Fruit fly (Drosophila melanogaster) whole organism, embryonic: Measurements from ENCODE around the gene eca.

Experiments
- CG10267 ChIP-seq: fragments of 200-800 bp; sonication (Bioruptor generic); optimal IDR thresholded peaks from 2 replicates; lab custom pipeline; 2018; ENCODE audit warnings: missing biosample characterization, mild to moderate bottlenecking, missing genetic modification characterization, moderate library complexity
- CG10321 ChIP-seq: fragments of 200-800 bp; sonication (Bioruptor generic); IDR thresholded peaks from 2 replicates; pipeline ENCODE4 v1.3.6; 2022; ENCODE audit warnings: missing biosample characterization, missing genetic modification characterization
- CG10654 ChIP-seq: fragments of 200-800 bp; sonication (Bioruptor generic); optimal IDR thresholded peaks from 2 replicates; lab custom pipeline; 2016; ENCODE audit warnings: missing biosample characterization, missing genetic modification characterization
- CG12071 ChIP-seq: fragments of 200-800 bp; sonication (Bioruptor generic); optimal IDR thresholded peaks from 3 replicates; lab custom pipeline; 2018; ENCODE audit warnings: missing biosample characterization, mild to moderate bottlenecking, missing genetic modification characterization
- CG12155 ChIP-seq: fragments of 200-800 bp; sonication (Bioruptor generic); optimal IDR thresholded peaks from 3 replicates; lab custom pipeline; 2016; ENCODE audit warnings: missing biosample characterization, missing genetic modification characterization
- CG15696 ChIP-seq: fragments of 200-800 bp; sonication (Bioruptor generic); optimal IDR thresholded peaks from 2 replicates; lab custom pipeline; 2019; ENCODE audit warnings: missing biosample characterization, mild to moderate bottlenecking, missing genetic modification characterization, moderate library complexity
- CG1603 ChIP-seq: fragments of 200-800 bp; sonication (Bioruptor generic); optimal IDR thresholded peaks from 2 replicates; lab custom pipeline; 2019; ENCODE audit warnings: missing biosample characterization, mild to moderate bottlenecking, missing genetic modification characterization, moderate library complexity
- CG17186 ChIP-seq: fragments of 200-800 bp; sonication (Bioruptor generic); optimal IDR thresholded peaks from 3 replicates; lab custom pipeline; 2017; ENCODE audit warnings: missing biosample characterization, missing genetic modification reagents, missing genetic modification characterization
- CG17802 ChIP-seq: fragments of 200-800 bp; sonication (Bioruptor generic); optimal IDR thresholded peaks from 2 replicates; lab custom pipeline; 2018; ENCODE audit warnings: missing biosample characterization, mild to moderate bottlenecking, missing genetic modification characterization, moderate library complexity
- CG18262 ChIP-seq: fragments of 200-800 bp; optimal IDR thresholded peaks from 3 replicates; lab custom pipeline; 2019; ENCODE audit warnings: missing biosample characterization, mild to moderate bottlenecking, missing genetic modification characterization, moderate library complexity
- CG2202 ChIP-seq: fragments of 200-800 bp; sonication (Bioruptor generic); optimal IDR thresholded peaks from 2 replicates; lab custom pipeline; 2018; ENCODE audit warnings: missing biosample characterization, mild to moderate bottlenecking, missing genetic modification characterization
- CG30431 ChIP-seq: fragments of 200-800 bp; sonication (Bioruptor generic); optimal IDR thresholded peaks from 2 replicates; lab custom pipeline; 2017; ENCODE audit warnings: missing biosample characterization, missing genetic modification characterization
- CG3163 ChIP-seq: fragments of 200-800 bp; sonication (Bioruptor generic); optimal IDR thresholded peaks from 3 replicates; lab custom pipeline; 2016; ENCODE audit warnings: missing biosample characterization, missing genetic modification characterization
- CG34376 ChIP-seq: fragments of 200-800 bp; sonication (Bioruptor generic); optimal IDR thresholded peaks from 2 replicates; lab custom pipeline; 2018; ENCODE audit warnings: missing biosample characterization, mild to moderate bottlenecking, missing genetic modification characterization
- CG42726 ChIP-seq: fragments of 200-800 bp; sonication (Bioruptor generic); IDR thresholded peaks from 2 replicates; pipeline ENCODE4 v1.3.6; 2022; ENCODE audit warnings: missing biosample characterization, missing genetic modification characterization; ENCODE audit not compliant: partially characterized antibody
- CG4404 ChIP-seq: fragments of 200-800 bp; sonication (Bioruptor generic); IDR thresholded peaks from 2 replicates; pipeline ENCODE4 v1.3.6; 2022; ENCODE audit warnings: missing biosample characterization, missing genetic modification characterization
- CG4617 ChIP-seq: fragments of 200-800 bp; sonication (Bioruptor generic); optimal IDR thresholded peaks from 3 replicates; lab custom pipeline; 2016; ENCODE audit warnings: missing biosample characterization, missing genetic modification characterization, borderline replicate concordance
- CG4820 ChIP-seq: fragments of 200-800 bp; sonication (Bioruptor generic); optimal IDR thresholded peaks from 3 replicates; lab custom pipeline; 2016; ENCODE audit warnings: missing biosample characterization, missing genetic modification characterization
- CG7839 ChIP-seq: fragments of 200-800 bp; sonication (Bioruptor generic); optimal IDR thresholded peaks from 3 replicates; lab custom pipeline; 2018; ENCODE audit warnings: missing biosample characterization, mild to moderate bottlenecking, missing genetic modification characterization, moderate library complexity
- CG8290 ChIP-seq, 3 experiments: fragments of 200-800 bp; sonication (Bioruptor generic); optimal IDR thresholded peaks; 2 replicates each; lab custom pipeline; 2016 to 2019; ENCODE audit warnings: missing biosample characterization in 3 of 3, missing genetic modification characterization in 3 of 3, mild to moderate bottlenecking in 2 of 3, moderate library complexity in 1 of 3
- CG9876 ChIP-seq: fragments of 200-800 bp; sonication (Bioruptor generic); optimal IDR thresholded peaks from 2 replicates; lab custom pipeline; 2016; ENCODE audit warnings: missing biosample characterization, missing genetic modification characterization
- CTCF ChIP-seq: fragments of 200-800 bp; sonication (Bioruptor generic); optimal IDR thresholded peaks from 2 replicates; lab custom pipeline; 2017; ENCODE audit warnings: missing biosample characterization, mild to moderate bottlenecking, missing genetic modification characterization, moderate library complexity
- Chrac-16 ChIP-seq: fragments of 200-800 bp; sonication (Bioruptor generic); optimal IDR thresholded peaks from 3 replicates; lab custom pipeline; 2016; ENCODE audit warnings: missing biosample characterization, missing genetic modification characterization
- Fer3 ChIP-seq: fragments of 200-800 bp; sonication (Bioruptor generic); optimal IDR thresholded peaks from 2 replicates; lab custom pipeline; 2018; ENCODE audit warnings: missing biosample characterization, mild to moderate bottlenecking, missing genetic modification characterization, moderate library complexity
- HmgD ChIP-seq: fragments of 200-800 bp; sonication (Bioruptor generic); optimal IDR thresholded peaks from 3 replicates; lab custom pipeline; 2016; ENCODE audit warnings: missing biosample characterization, missing genetic modification characterization
- Hmr ChIP-seq: fragments of 200-800 bp; sonication (Bioruptor generic); optimal IDR thresholded peaks from 3 replicates; lab custom pipeline; 2017; ENCODE audit warnings: mild to moderate bottlenecking, missing biosample characterization, missing genetic modification reagents, missing genetic modification characterization
- Hr78 ChIP-seq, 2 experiments: fragments of 200-800 bp in 1 of 2; fragments of >200 bp in 1 of 2; sonication (Bioruptor generic) in 1 of 2; optimal IDR thresholded peaks; 2 replicates each; lab custom pipeline; 2017 to 2019; ENCODE audit warnings: missing biosample characterization in 2 of 2, missing genetic modification characterization in 2 of 2, mild to moderate bottlenecking in 1 of 2, moderate library complexity in 1 of 2
- Rfx ChIP-seq: fragments of 200-800 bp; sonication (Bioruptor generic); IDR thresholded peaks from 2 replicates; pipeline ENCODE4 v1.3.6; 2022; ENCODE audit warnings: missing biosample characterization, missing genetic modification characterization
- Scr ChIP-seq: fragments of 200-800 bp; sonication (Bioruptor generic); IDR thresholded peaks from 2 replicates; pipeline ENCODE4 v1.3.6; 2022; ENCODE audit warnings: missing biosample characterization, missing genetic modification characterization; ENCODE audit not compliant: partially characterized antibody
- Sin3A ChIP-seq: fragments of >200 bp; optimal IDR thresholded peaks from 2 replicates; lab custom pipeline; 2018
- Vsx1 ChIP-seq: fragments of 200-800 bp; sonication (Bioruptor generic); optimal IDR thresholded peaks from 2 replicates; lab custom pipeline; 2017; ENCODE audit warnings: missing biosample characterization, mild to moderate bottlenecking, missing genetic modification characterization, missing genetic modification reagents
- Xbp1 ChIP-seq: fragments of 200-800 bp; sonication (Bioruptor generic); optimal IDR thresholded peaks from 3 replicates; lab custom pipeline; 2016; ENCODE audit warnings: missing biosample characterization, mild to moderate bottlenecking, missing genetic modification characterization
- aop ChIP-seq: fragments of 200-800 bp; sonication (Bioruptor generic); IDR thresholded peaks from 2 replicates; pipeline ENCODE4 v1.3.6; 2022; ENCODE audit warnings: missing biosample characterization, missing genetic modification characterization
- ap ChIP-seq: fragments of 200-800 bp; sonication (Bioruptor generic); IDR thresholded peaks from 2 replicates; pipeline ENCODE4 v1.3.6; 2022; ENCODE audit warnings: missing biosample characterization, missing genetic modification characterization
- chif ChIP-seq, 2 experiments: fragments of 200-800 bp; sonication (Bioruptor generic); optimal IDR thresholded peaks; 3 replicates each; lab custom pipeline; 2016; ENCODE audit warnings: missing biosample characterization in 2 of 2, missing genetic modification characterization in 2 of 2
- dm ChIP-seq: fragments of 200-800 bp; sonication (Bioruptor generic); optimal IDR thresholded peaks from 3 replicates; lab custom pipeline; 2016; ENCODE audit warnings: missing biosample characterization, missing genetic modification characterization
- eyg ChIP-seq: fragments of 200-800 bp; sonication (Bioruptor generic); optimal IDR thresholded peaks from 3 replicates; lab custom pipeline; 2016; ENCODE audit warnings: missing biosample characterization, missing genetic modification characterization
- fd3F ChIP-seq: fragments of 200-800 bp; sonication (Bioruptor generic); optimal IDR thresholded peaks from 2 replicates; lab custom pipeline; 2018; ENCODE audit warnings: missing biosample characterization, mild to moderate bottlenecking, missing genetic modification characterization, moderate library complexity
- ftz-f1 ChIP-seq: fragments of 200-800 bp; sonication (Bioruptor generic); optimal IDR thresholded peaks from 2 replicates; lab custom pipeline; 2016; ENCODE audit warnings: missing biosample characterization, missing genetic modification characterization
- grn ChIP-seq: fragments of 200-800 bp; sonication (Bioruptor generic); optimal IDR thresholded peaks from 3 replicates; lab custom pipeline; 2017; ENCODE audit warnings: missing biosample characterization, missing genetic modification characterization
- gt ChIP-seq: fragments of 200-800 bp; sonication (Bioruptor generic); IDR thresholded peaks from 2 replicates; pipeline ENCODE4 v1.3.6; 2022; ENCODE audit warnings: missing biosample characterization, missing genetic modification characterization
- insv ChIP-seq, 2 experiments: fragments of 200-800 bp; sonication (Bioruptor generic); optimal IDR thresholded peaks; 3 replicates each; lab custom pipeline; 2016 to 2018; ENCODE audit warnings: missing biosample characterization in 2 of 2, missing genetic modification characterization in 2 of 2
- mld ChIP-seq: fragments of 200-800 bp; sonication (Bioruptor generic); IDR thresholded peaks from 3 replicates; pipeline ENCODE4 v1.3.6; 2022; ENCODE audit warnings: missing biosample characterization, missing genetic modification characterization; ENCODE audit not compliant: partially characterized antibody
- p53 ChIP-seq: fragments of 200-800 bp; sonication (Bioruptor generic); optimal IDR thresholded peaks from 2 replicates; lab custom pipeline; 2016; ENCODE audit warnings: missing biosample characterization, missing genetic modification characterization
- phol ChIP-seq: fragments of 200-800 bp; sonication (Bioruptor generic); optimal IDR thresholded peaks from 3 replicates; lab custom pipeline; 2018; ENCODE audit warnings: missing biosample characterization, mild to moderate bottlenecking, missing genetic modification characterization, moderate library complexity
- pnt ChIP-seq: fragments of 200-800 bp; sonication (Bioruptor generic); optimal IDR thresholded peaks from 3 replicates; lab custom pipeline; 2016; ENCODE audit warnings: missing biosample characterization, missing genetic modification characterization
- pzg ChIP-seq: fragments of 200-800 bp; sonication (Bioruptor generic); optimal IDR thresholded peaks from 3 replicates; lab custom pipeline; 2018; ENCODE audit warnings: missing biosample characterization, mild to moderate bottlenecking, missing genetic modification characterization, moderate library complexity
- sd ChIP-seq: fragments of 200-800 bp; sonication (Bioruptor generic); optimal IDR thresholded peaks from 3 replicates; lab custom pipeline; 2018; ENCODE audit warnings: missing biosample characterization, mild to moderate bottlenecking, missing genetic modification characterization, moderate library complexity
- sr ChIP-seq: fragments of 200-800 bp; sonication (Bioruptor generic); IDR thresholded peaks from 3 replicates; pipeline ENCODE4 v1.3.6; 2022; ENCODE audit warnings: missing biosample characterization, missing genetic modification characterization
- unc-4 ChIP-seq: fragments of 200-800 bp; sonication (Bioruptor generic); IDR thresholded peaks from 2 replicates; pipeline ENCODE4 v1.3.6; 2022; ENCODE audit warnings: missing biosample characterization, missing genetic modification characterization; ENCODE audit not compliant: partially characterized antibody
- vfl ChIP-seq: fragments of 200-800 bp; sonication (Bioruptor generic); optimal IDR thresholded peaks from 2 replicates; lab custom pipeline; 2016; ENCODE audit warnings: missing biosample characterization, missing genetic modification characterization
- yki ChIP-seq: fragments of >200 bp; optimal IDR thresholded peaks from 3 replicates; lab custom pipeline; 2018

Gene eca

DNA sequence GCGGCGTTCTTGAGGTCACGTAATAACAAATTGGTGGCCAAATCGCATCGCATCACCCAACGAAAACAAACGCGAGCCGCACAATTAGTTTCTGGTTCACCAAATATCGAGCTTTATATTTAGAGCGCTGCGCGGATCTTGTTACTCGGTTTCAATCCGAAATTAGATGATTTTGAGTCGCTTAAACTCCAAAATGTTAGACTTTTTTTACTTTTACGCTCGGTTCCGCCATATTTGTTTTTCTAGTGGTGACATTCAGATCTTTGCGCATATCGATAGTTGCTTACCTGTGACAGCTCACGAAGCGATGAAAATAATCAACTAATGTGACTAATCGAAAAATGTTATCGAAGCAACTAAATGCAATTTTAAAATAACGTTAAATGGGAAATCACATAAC is 47.9 kb downstream of the eca start, which contains the start of gene Scm (continued):
- TF ChIP-seq fd3F (GFP tag; lab: Kevin White, UChicago) = no peak
- no peak for TF ChIP-seq sr
- no peak for TF ChIP-seq eyg (GFP tag; lab: Kevin White, UChicago)
- no peak for TF ChIP-seq Vsx1 (GFP tag; lab: Kevin White, UChicago)
- TF ChIP-seq sd (tag; lab: Kevin White, UChicago) = no peak
- no peak for TF ChIP-seq pnt (GFP tag; lab: Kevin White, UChicago)
- TF ChIP-seq Scr = peak; percentile 88
- peak; percentile 1 for TF ChIP-seq CG9876 (GFP tag; lab: Kevin White, UChicago)
- no peak for TF ChIP-seq CG10321
- peak; percentile 51; the same call in 1 of the 3 replicates for TF ChIP-seq mld (GFP tag; lab: Robert Waterston, UW)
- no peak for TF ChIP-seq Hr78 (GFP tag; optimal IDR thresholded peaks at IDR 0.05; lab: Kevin White, UChicago)
- peak; percentile 48 for TF ChIP-seq CG8290 (GFP tag; optimal IDR thresholded peaks at IDR 0.05; lab: Kevin White, UChicago)
- TF ChIP-seq CG8290 (tag; optimal IDR thresholded peaks at IDR 0.05; lab: Kevin White, UChicago) = no peak
- TF ChIP-seq phol (tag; lab: Kevin White, UChicago) = peak; percentile 100
- TF ChIP-seq p53 (GFP tag; lab: Kevin White, UChicago) = no peak
- TF ChIP-seq CG10654 = no peak
- no peak for TF ChIP-seq CG3163 (GFP tag; lab: Kevin White, UChicago)
- no peak for TF ChIP-seq Hmr (GFP tag; lab: Kevin White, UChicago)
- no peak for TF ChIP-seq insv (GFP tag; optimal IDR thresholded peaks at IDR 0.05; lab: Kevin White, UChicago)
- TF ChIP-seq CG10267 (tag; lab: Kevin White, UChicago) = peak; percentile 60
- TF ChIP-seq pzg = peak; percentile 88
- TF ChIP-seq ftz-f1 = peak; percentile 6
- peak; percentile 85 for TF ChIP-seq CG17186 (GFP tag; lab: Kevin White, UChicago)
- peak; percentile 24; the same call in 1 of the 2 replicates for TF ChIP-seq Rfx
- peak; percentile 74 for TF ChIP-seq CG4617 (GFP tag; lab: Kevin White, UChicago)
- TF ChIP-seq aop (GFP tag; lab: Robert Waterston, UW) = no peak
- peak; percentile 77 for TF ChIP-seq CG1603
- TF ChIP-seq yki (lab: Kevin White, UChicago) = no peak
- no peak for TF ChIP-seq vfl (GFP tag; lab: Kevin White, UChicago)
- no peak for TF ChIP-seq ap (GFP tag; lab: Robert Waterston, UW)
- TF ChIP-seq gt (GFP tag; lab: Robert Waterston, UW) = no peak
- TF ChIP-seq Sin3A (lab: Kevin White, UChicago) = peak; percentile 15
- no peak for TF ChIP-seq CTCF (GFP tag; lab: Kevin White, UChicago)
- TF ChIP-seq grn (GFP tag; lab: Kevin White, UChicago) = no peak
- TF ChIP-seq CG7839 (tag; lab: Kevin White, UChicago) = no peak
- no peak for TF ChIP-seq CG30431
- no peak for TF ChIP-seq Fer3
- TF ChIP-seq CG34376 = no peak
- TF ChIP-seq CG12071 = no peak
- TF ChIP-seq CG12155 = no peak
- TF ChIP-seq CG17802 = no peak
- no peak for TF ChIP-seq dm (GFP tag; lab: Kevin White, UChicago)
- peak; percentile 92 for TF ChIP-seq unc-4 (GFP tag; lab: Robert Waterston, UW)
- TF ChIP-seq CG4404 = no peak
- TF ChIP-seq CG42726 = peak; percentile 84; the same call in 1 of the 2 replicates
- no peak for TF ChIP-seq chif (GFP tag; optimal IDR thresholded peaks at IDR 0.05; lab: Kevin White, UChicago)
- TF ChIP-seq CG4820 = no peak
- TF ChIP-seq HmgD = peak; percentile 61
- TF ChIP-seq CG18262 (tag; lab: Kevin White, UChicago) = peak; percentile 19
- peak; percentile 2 for TF ChIP-seq CG2202 (tag; lab: Kevin White, UChicago)
- TF ChIP-seq Xbp1 (GFP tag; lab: Kevin White, UChicago) = peak; percentile 19
- TF ChIP-seq Chrac-16 = no peak
- no peak for TF ChIP-seq CG15696 (tag; lab: Kevin White, UChicago)
